Worm (Caenorhabditis elegans) whole organism, young adult: ENCODE measurements around the gene F40E12.1.

Source experiments
- F52B5.7 ChIP-seq: sonication (generic microtip); optimal IDR thresholded peaks from 2 replicates; lab custom pipeline; 2016; ENCODE audit warnings: mild to moderate bottlenecking, missing genetic modification characterization, missing compliant biosample characterization
- hrde-1 ChIP-seq: sonication (generic microtip); optimal IDR thresholded peaks from 2 replicates; lab custom pipeline; 2016; ENCODE audit warnings: missing genetic modification characterization, mild to moderate bottlenecking, missing compliant biosample characterization, moderate library complexity, missing genotype, missing genetic modification reagents, borderline replicate concordance
- sptf-2 ChIP-seq: fragments of 200-800 bp; sonication (Bioruptor generic); optimal IDR thresholded peaks from 2 replicates; lab custom pipeline; 2018; ENCODE audit warnings: mild to moderate bottlenecking, missing genetic modification characterization, missing compliant biosample characterization

ce11 chrII:3647111-3647510, 29.5 kb downstream of the F40E12.1 start, which contains the start of gene fbxb-33:
- no peak for TF ChIP-seq hrde-1 (tag; lab: Kevin White, UChicago)
- no peak for TF ChIP-seq F52B5.7 (tag; lab: Kevin White, UChicago)
- no peak for TF ChIP-seq sptf-2 (GFP tag; lab: Kevin White, UChicago)
